Fruit fly (Drosophila melanogaster) Kc167 (cell line): ENCODE results near the gene CG31294.

Experiments used
- Myc ChIP-seq: fragments of >200 bp; optimal IDR thresholded peaks from 2 replicates; lab custom pipeline; 2017; ENCODE audit warnings: missing external identifiers
- Sin3A ChIP-seq: fragments of >200 bp; optimal IDR thresholded peaks from 2 replicates; lab custom pipeline; 2018; ENCODE audit warnings: missing external identifiers
- h ChIP-seq: fragments of >200 bp; optimal IDR thresholded peaks from 3 replicates; lab custom pipeline; 2018; ENCODE audit warnings: missing external identifiers
- insv ChIP-seq: fragments of >200 bp; optimal IDR thresholded peaks from 3 replicates; lab custom pipeline; 2018; ENCODE audit warnings: missing external identifiers
- psq ChIP-seq: fragments of >200 bp; optimal IDR thresholded peaks from 2 replicates; lab custom pipeline; 2017; ENCODE audit warnings: missing external identifiers
- ttk ChIP-seq: sonication (Bioruptor generic); optimal IDR thresholded peaks from 2 replicates; lab custom pipeline; 2017; ENCODE audit warnings: missing external identifiers

dm6 chr3R:15700801-15701200 lies 15.6 kb downstream of the CG31294 start:
- no peak for TF ChIP-seq psq (lab: Kevin White, UChicago)
- no peak for TF ChIP-seq h (lab: Kevin White, UChicago)
- no peak for TF ChIP-seq Sin3A (lab: Kevin White, UChicago)
- TF ChIP-seq Myc (lab: Kevin White, UChicago), result no peak
- no peak for TF ChIP-seq insv (lab: Kevin White, UChicago)
- no peak for TF ChIP-seq ttk (lab: Kevin White, UChicago)
